Worm (Caenorhabditis elegans): ENCODE data around the gene srh-182.

The srh-182 gene

ce11 chrV:18473415-18473814 lies at the start of gene srh-182:
srh-182 (minus strand) TSS chrV:18473515.
- TF ChIP-seq aha-1 (tag), result peak; percentile 15
- no peak for TF ChIP-seq mes-2 (tag; optimal IDR thresholded peaks at IDR 0.05; ENCODE audit: poor library complexity, severe bottlenecking)

DNA sequence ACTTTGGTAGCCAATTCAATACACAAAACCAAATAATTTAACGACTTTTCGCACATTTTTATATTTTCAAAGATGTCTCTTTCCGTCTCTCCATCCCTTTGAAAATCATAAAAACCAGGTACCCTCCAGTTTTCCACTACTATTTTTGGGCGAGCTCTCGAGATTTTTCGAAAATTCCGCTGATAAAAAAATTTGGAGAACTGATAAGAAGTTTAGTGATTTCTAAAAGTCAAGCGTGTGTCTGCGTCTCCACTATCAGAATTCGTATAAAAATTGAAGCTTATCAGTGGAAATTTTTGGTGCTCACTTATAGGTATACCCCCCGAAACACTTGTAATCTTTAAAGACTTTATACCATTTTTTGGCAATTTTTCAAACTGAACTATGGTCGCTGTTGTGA lies 43.2 kb upstream of the srh-182 start, which contains the start of gene hmit-1.1:
Gene hmit-1.1, plus strand, starts transcription at position 294 of the 400 bp plus-strand sequence.
- TF ChIP-seq nhr-28 (tag; optimal IDR thresholded peaks at IDR 0.05) (peak; percentile 52), zfp-2 (tag; optimal IDR thresholded peaks at IDR 0.05) (no peak), nhr-77 (tag; optimal IDR thresholded peaks at IDR 0.05) (peak; percentile 33), daf-16 (GFP tag; optimal IDR thresholded peaks at IDR 0.05) (no peak), daf-16 (tag; optimal IDR thresholded peaks at IDR 0.05) (peak; percentile 74), dve-1 (tag; optimal IDR thresholded peaks at IDR 0.05; ENCODE audit: insufficient read depth) (peak; percentile 62), F37D6.2 (tag; optimal IDR thresholded peaks at IDR 0.05) (no peak), hlh-11 (tag; optimal IDR thresholded peaks at IDR 0.05) (peak; percentile 68), Y5F2A.4 (GFP tag; optimal IDR thresholded peaks at IDR 0.05) (no peak), php-3 (GFP tag; IDR thresholded peaks at IDR 0.05) (peak; percentile 86), pqm-1 (tag; optimal IDR thresholded peaks at IDR 0.05) (peak; percentile 76), dmd-6 (GFP tag; IDR thresholded peaks at IDR 0.05) (peak; percentile 83)

ce11 chrV:18511847-18512246 lies 38.5 kb upstream of the srh-182 start:
- TF ChIP-seq ctbp-1 (GFP tag; IDR thresholded peaks at IDR 0.05) (no peak), ama-1 (optimal IDR thresholded peaks at IDR 0.05) (no peak), T26A8.4 (GFP tag; IDR thresholded peaks at IDR 0.05) (no peak), spr-1 (tag; optimal IDR thresholded peaks at IDR 0.05) (no peak), F26F4.8 (GFP tag; conservative IDR thresholded peaks at IDR 0.05) (no peak), lin-1 (GFP tag; IDR thresholded peaks at IDR 0.05) (no peak), gei-8 (GFP tag; optimal IDR thresholded peaks at IDR 0.05) (no peak), dmd-9 (GFP tag; IDR thresholded peaks at IDR 0.05) (no peak), aly-2 (tag; optimal IDR thresholded peaks at IDR 0.05) (no peak), snpc-1.2 (GFP tag; IDR thresholded peaks at IDR 0.05) (no peak), nhr-48 (tag; optimal IDR thresholded peaks at IDR 0.05) (no peak), nhr-76 (tag; optimal IDR thresholded peaks at IDR 0.05) (no peak), Y75B8A.6 (GFP tag; IDR thresholded peaks at IDR 0.05) (no peak), cey-2 (tag; optimal IDR thresholded peaks at IDR 0.05; ENCODE audit: borderline replicate concordance, insufficient read depth) (no peak)

DNA sequence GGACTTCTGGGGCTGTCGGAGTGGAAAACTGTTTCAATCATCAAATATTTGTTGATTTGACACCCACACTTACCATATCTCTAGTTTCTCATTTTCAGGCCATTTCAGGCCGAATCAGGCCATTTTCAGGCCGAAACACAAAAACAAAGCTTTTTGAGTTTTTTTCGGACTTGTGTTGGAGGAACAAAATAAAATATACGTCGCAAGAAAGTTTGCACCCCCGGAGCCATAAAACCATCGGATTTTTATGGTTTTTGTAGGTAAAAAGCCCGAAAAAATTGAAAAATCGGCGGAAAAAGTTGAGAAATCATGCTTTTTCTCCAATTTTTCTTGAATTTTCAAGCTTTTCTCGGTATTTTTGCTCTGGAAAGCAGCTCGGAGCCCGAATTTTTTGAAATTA lies 35.2 kb upstream of the srh-182 start, which contains the start of gene Y51A2D.1:
Gene Y51A2D.1, plus strand, starts transcription at position 301 of the 400 bp plus-strand sequence.
- no peak for TF ChIP-seq nhr-10 (tag; optimal IDR thresholded peaks at IDR 0.05)
- TF ChIP-seq dpl-1 (GFP tag; optimal IDR thresholded peaks at IDR 0.05), result no peak
- TF ChIP-seq mdt-29 (GFP tag; IDR thresholded peaks at IDR 0.05), result no peak
- TF ChIP-seq lin-15B (tag; optimal IDR thresholded peaks at IDR 0.05), result no peak
- TF ChIP-seq aha-1 (tag), result no peak
- TF ChIP-seq vab-7 (GFP tag; IDR thresholded peaks at IDR 0.05), result no peak
- no peak for TF ChIP-seq ztf-7 (tag; optimal IDR thresholded peaks at IDR 0.05)
- no peak for TF ChIP-seq ctbp-1 (GFP tag; IDR thresholded peaks at IDR 0.05)
- no peak for TF ChIP-seq lin-13 (GFP tag; optimal IDR thresholded peaks at IDR 0.05)
- TF ChIP-seq daf-19 (GFP tag; conservative IDR thresholded peaks at IDR 0.05), result no peak
- no peak for TF ChIP-seq ceh-20 (GFP tag; IDR thresholded peaks at IDR 0.05)
- no peak for TF ChIP-seq rbr-2 (tag; optimal IDR thresholded peaks at IDR 0.05)
- no peak for TF ChIP-seq T26A8.4 (GFP tag; IDR thresholded peaks at IDR 0.05)
- TF ChIP-seq snpc-4 (tag; optimal IDR thresholded peaks at IDR 0.05), result no peak
- TF ChIP-seq ama-1 (optimal IDR thresholded peaks at IDR 0.05), result no peak
- no peak for TF ChIP-seq F26F4.8 (GFP tag; conservative IDR thresholded peaks at IDR 0.05)
- TF ChIP-seq Y5F2A.4 (GFP tag; optimal IDR thresholded peaks at IDR 0.05), result no peak
- TF ChIP-seq unc-62 (GFP tag; optimal IDR thresholded peaks at IDR 0.05 in 1 of 2), result no peak
- no peak for TF ChIP-seq unc-62 (tag; optimal IDR thresholded peaks at IDR 0.05)
- TF ChIP-seq zfp-3 (GFP tag; conservative IDR thresholded peaks at IDR 0.05), result no peak

Measured in whole organism, L4 larva.